Fruit fly (Drosophila melanogaster) whole organism, embryonic: ENCODE measurements around the gene kraken.

Experiments
- CG11398 ChIP-seq: fragments of 200-800 bp; sonication (Bioruptor generic); optimal IDR thresholded peaks from 2 replicates; lab custom pipeline; 2016; ENCODE audit warnings: missing biosample characterization, missing genetic modification characterization
- CG11696 ChIP-seq: fragments of 200-800 bp; sonication (Bioruptor generic); IDR thresholded peaks from 2 replicates; pipeline ENCODE4 v1.3.6; 2022; ENCODE audit warnings: missing biosample characterization, missing genetic modification characterization
- CG11723 ChIP-seq: fragments of 200-800 bp; sonication (Bioruptor generic); optimal IDR thresholded peaks from 2 replicates; lab custom pipeline; 2017; ENCODE audit warnings: missing biosample characterization, mild to moderate bottlenecking, missing genetic modification characterization
- CG15479 ChIP-seq: fragments of 200-800 bp; sonication (Bioruptor generic); optimal IDR thresholded peaks from 3 replicates; lab custom pipeline; 2019; ENCODE audit warnings: missing biosample characterization, mild to moderate bottlenecking, missing genetic modification characterization, moderate library complexity
- CG16863 ChIP-seq: fragments of 200-800 bp; sonication (Bioruptor generic); optimal IDR thresholded peaks from 3 replicates; lab custom pipeline; 2016; ENCODE audit warnings: missing biosample characterization, missing genetic modification characterization
- CG17328 ChIP-seq: fragments of 200-800 bp; sonication (Bioruptor generic); IDR thresholded peaks from 2 replicates; pipeline ENCODE4 v1.3.6; 2022; ENCODE audit warnings: missing biosample characterization, missing genetic modification characterization
- CG18476 ChIP-seq: fragments of 200-800 bp; sonication (Bioruptor generic); optimal IDR thresholded peaks from 2 replicates; lab custom pipeline; 2016; ENCODE audit warnings: missing biosample characterization, mild to moderate bottlenecking, missing genetic modification characterization
- CG30020 ChIP-seq: fragments of 200-800 bp; optimal IDR thresholded peaks from 2 replicates; lab custom pipeline; 2019; ENCODE audit warnings: missing biosample characterization, mild to moderate bottlenecking, missing genetic modification characterization, moderate library complexity
- CG3065 ChIP-seq: fragments of 200-800 bp; sonication (Bioruptor generic); optimal IDR thresholded peaks from 2 replicates; lab custom pipeline; 2016; ENCODE audit warnings: missing biosample characterization, missing genetic modification characterization
- CG31224 ChIP-seq: fragments of 200-800 bp; sonication (Bioruptor generic); IDR thresholded peaks from 2 replicates; pipeline ENCODE4 v1.3.6; 2022; ENCODE audit warnings: missing biosample characterization, missing genetic modification characterization
- CG3726 ChIP-seq: fragments of 200-800 bp; sonication (Bioruptor generic); IDR thresholded peaks from 3 replicates; pipeline ENCODE4, ENCODE4 v1.3.6; 2022; ENCODE audit warnings: missing biosample characterization, missing genetic modification characterization
- CG7556 ChIP-seq: fragments of 200-800 bp; sonication (Bioruptor generic); optimal IDR thresholded peaks from 2 replicates; lab custom pipeline; 2017; ENCODE audit warnings: missing biosample characterization, mild to moderate bottlenecking, missing genetic modification characterization
- CG8290 ChIP-seq, 3 experiments: fragments of 200-800 bp; sonication (Bioruptor generic); optimal IDR thresholded peaks; 2 replicates each; lab custom pipeline; 2016 to 2019; ENCODE audit warnings: missing biosample characterization in 3 of 3, missing genetic modification characterization in 3 of 3, mild to moderate bottlenecking in 2 of 3, moderate library complexity in 1 of 3
- CG8359 ChIP-seq: fragments of 200-800 bp; sonication (Bioruptor generic); optimal IDR thresholded peaks from 2 replicates; lab custom pipeline; 2017; ENCODE audit warnings: missing biosample characterization, mild to moderate bottlenecking, missing genetic modification characterization, borderline replicate concordance
- CG9609 ChIP-seq: fragments of 200-800 bp; sonication (Bioruptor generic); optimal IDR thresholded peaks from 3 replicates; lab custom pipeline; 2016; ENCODE audit warnings: missing biosample characterization, missing genetic modification characterization
- CG9727 ChIP-seq: fragments of 200-800 bp; sonication (Bioruptor generic); optimal IDR thresholded peaks from 3 replicates; lab custom pipeline; 2017; ENCODE audit warnings: missing biosample characterization, mild to moderate bottlenecking, missing genetic modification characterization
- Fer1 ChIP-seq: fragments of 200-800 bp; sonication (Bioruptor generic); optimal IDR thresholded peaks from 2 replicates; lab custom pipeline; 2017; ENCODE audit warnings: missing biosample characterization, mild to moderate bottlenecking, missing genetic modification characterization
- H15 ChIP-seq: fragments of 200-800 bp; sonication (Bioruptor generic); IDR thresholded peaks from 3 replicates; pipeline ENCODE4 v1.3.6; 2022; ENCODE audit warnings: missing biosample characterization, missing genetic modification characterization
- MTF-1 ChIP-seq: fragments of 200-800 bp; sonication (Bioruptor generic); optimal IDR thresholded peaks from 2 replicates; lab custom pipeline; 2018; ENCODE audit warnings: missing biosample characterization, mild to moderate bottlenecking, missing genetic modification characterization, borderline replicate concordance
- Med ChIP-seq: fragments of 200-800 bp; sonication (Bioruptor generic); peaks from one replicate; lab custom pipeline; 2016; ENCODE audit warnings: missing biosample characterization, missing genetic modification characterization, mild to moderate bottlenecking, inconsistent platforms, moderate library complexity
- Myb ChIP-seq: fragments of 200-800 bp; sonication (Bioruptor generic); optimal IDR thresholded peaks from 2 replicates; lab custom pipeline; 2016; ENCODE audit warnings: missing biosample characterization, missing genetic modification characterization
- Nf-YA ChIP-seq: fragments of 200-800 bp; sonication (Bioruptor generic); IDR thresholded peaks from 2 replicates; pipeline ENCODE4 v1.3.6; 2022; ENCODE audit warnings: missing biosample characterization, missing genetic modification characterization
- Sox100B ChIP-seq: fragments of 200-800 bp; sonication (Bioruptor generic); optimal IDR thresholded peaks from 3 replicates; lab custom pipeline; 2018; ENCODE audit warnings: missing biosample characterization, mild to moderate bottlenecking, missing genetic modification characterization
- Sry-β ChIP-seq: fragments of 200-800 bp; sonication (Bioruptor generic); optimal IDR thresholded peaks from 2 replicates; lab custom pipeline; 2018; ENCODE audit warnings: missing biosample characterization, mild to moderate bottlenecking, missing genetic modification characterization, moderate library complexity
- Ssrp ChIP-seq: fragments of 200-800 bp; sonication (Bioruptor generic); optimal IDR thresholded peaks from 2 replicates; lab custom pipeline; 2018; ENCODE audit warnings: missing biosample characterization, mild to moderate bottlenecking, missing genetic modification characterization, moderate library complexity
- Stat92E ChIP-seq, 3 experiments: fragments of >200 bp in 2 of 3; fragments of 200-800 bp in 1 of 3; sonication (Bioruptor generic) in 1 of 3; optimal IDR thresholded peaks; 2 replicates each; lab custom pipeline; 2017 to 2019; ENCODE audit warnings: missing biosample characterization in 3 of 3, missing genetic modification characterization in 3 of 3, mild to moderate bottlenecking in 1 of 3, moderate library complexity in 1 of 3
- ab ChIP-seq: fragments of 200-800 bp; sonication (Bioruptor generic); optimal IDR thresholded peaks from 2 replicates; lab custom pipeline; 2016; ENCODE audit warnings: missing biosample characterization, missing genetic modification characterization
- ara ChIP-seq: fragments of 200-800 bp; sonication (Bioruptor generic); IDR thresholded peaks from 2 replicates; pipeline ENCODE4 v1.3.6; 2022; ENCODE audit warnings: missing biosample characterization, missing genetic modification characterization
- ase ChIP-seq: fragments of 200-800 bp; sonication (Bioruptor generic); IDR thresholded peaks from 3 replicates; pipeline ENCODE4 v1.3.6; 2022; ENCODE audit warnings: missing biosample characterization, missing genetic modification characterization
- bbx ChIP-seq: fragments of 200-800 bp; sonication (Bioruptor generic); IDR thresholded peaks from 2 replicates; pipeline ENCODE4 v1.3.6; 2022; ENCODE audit warnings: missing biosample characterization, missing genetic modification characterization; ENCODE audit not compliant: partially characterized antibody
- caup ChIP-seq: fragments of 200-800 bp; sonication (Bioruptor generic); optimal IDR thresholded peaks from 3 replicates; lab custom pipeline; 2017; ENCODE audit warnings: missing biosample characterization, mild to moderate bottlenecking, missing genetic modification characterization, moderate library complexity; ENCODE audit not compliant: severe bottlenecking
- cg ChIP-seq: fragments of 200-800 bp; sonication (Bioruptor generic); optimal IDR thresholded peaks from 3 replicates; lab custom pipeline; 2019; ENCODE audit warnings: missing biosample characterization, mild to moderate bottlenecking, missing genetic modification characterization, moderate library complexity
- corto ChIP-seq: fragments of 200-800 bp; sonication (Bioruptor generic); optimal IDR thresholded peaks from 2 replicates; lab custom pipeline; 2016; ENCODE audit warnings: missing biosample characterization, mild to moderate bottlenecking, missing genetic modification characterization, moderate library complexity
- croc ChIP-seq: fragments of 200-800 bp; sonication (Bioruptor generic); conservative IDR thresholded peaks from 3 replicates; pipeline ENCODE4 v1.3.6; 2022; ENCODE audit warnings: missing biosample characterization, missing genetic modification characterization
- exex ChIP-seq: fragments of 200-800 bp; sonication (Bioruptor generic); optimal IDR thresholded peaks from 4 replicates; lab custom pipeline; 2018; ENCODE audit warnings: missing biosample characterization, mild to moderate bottlenecking, missing genetic modification characterization, moderate library complexity
- gsb-n ChIP-seq: fragments of 200-800 bp; sonication (Bioruptor generic); optimal IDR thresholded peaks from 3 replicates; lab custom pipeline; 2018; ENCODE audit warnings: missing biosample characterization, mild to moderate bottlenecking, missing genetic modification characterization
- hb ChIP-seq: fragments of 200-800 bp; sonication (Bioruptor generic); IDR thresholded peaks from 3 replicates; pipeline ENCODE4 v1.3.6; 2022; ENCODE audit warnings: missing biosample characterization, missing genetic modification characterization; ENCODE audit not compliant: partially characterized antibody
- hkb ChIP-seq, 2 experiments: fragments of 200-800 bp in 1 of 2; fragments of >200 bp in 1 of 2; sonication (Bioruptor generic) in 1 of 2; IDR thresholded peaks in 1 of 2; optimal IDR thresholded peaks in 1 of 2; 2 replicates each; pipeline versions ENCODE4 v1.3.6 to Lab custom; 2017 to 2022; ENCODE audit warnings: missing biosample characterization in 1 of 2, missing genetic modification characterization in 1 of 2
- insv ChIP-seq, 2 experiments: fragments of 200-800 bp; sonication (Bioruptor generic); optimal IDR thresholded peaks; 3 replicates each; lab custom pipeline; 2016 to 2018; ENCODE audit warnings: missing biosample characterization in 2 of 2, missing genetic modification characterization in 2 of 2
- pita ChIP-seq: fragments of 200-800 bp; sonication (Bioruptor generic); optimal IDR thresholded peaks from 2 replicates; lab custom pipeline; 2017; ENCODE audit warnings: missing biosample characterization, mild to moderate bottlenecking, missing genetic modification characterization
- prd ChIP-seq, 3 experiments: fragments of >200 bp in 2 of 3; fragments of 200-800 bp in 1 of 3; sonication (Bioruptor generic) in 1 of 3; optimal IDR thresholded peaks in 2 of 3; IDR thresholded peaks in 1 of 3; 2 replicates in 2 of 3; 3 replicates in 1 of 3; pipeline versions ENCODE4 v1.3.6 to Lab custom; 2017 to 2022; ENCODE audit warnings: missing biosample characterization in 1 of 3, missing genetic modification characterization in 1 of 3
- ranshi ChIP-seq: fragments of 200-800 bp; sonication (Bioruptor generic); IDR thresholded peaks from 2 replicates; pipeline ENCODE4 v1.3.6; 2022; ENCODE audit warnings: missing biosample characterization, missing genetic modification characterization
- seq ChIP-seq: fragments of 200-800 bp; sonication (Bioruptor generic); IDR thresholded peaks from 2 replicates; pipeline ENCODE4 v1.3.6; 2022; ENCODE audit warnings: missing biosample characterization, missing genetic modification characterization
- so ChIP-seq: fragments of 200-800 bp; sonication (Bioruptor generic); IDR thresholded peaks from 3 replicates; pipeline ENCODE4 v1.3.6; 2022; ENCODE audit warnings: missing biosample characterization, missing genetic modification characterization
- wor ChIP-seq: fragments of 200-800 bp; sonication (Bioruptor generic); IDR thresholded peaks from 2 replicates; pipeline ENCODE4 v1.3.6; 2022; ENCODE audit warnings: missing biosample characterization, missing genetic modification characterization
- zfh1 ChIP-seq: fragments of 200-800 bp; sonication (Bioruptor generic); IDR thresholded peaks from 3 replicates; pipeline ENCODE4 v1.3.6; 2022; ENCODE audit warnings: missing biosample characterization, missing genetic modification characterization

kraken gene

DNA sequence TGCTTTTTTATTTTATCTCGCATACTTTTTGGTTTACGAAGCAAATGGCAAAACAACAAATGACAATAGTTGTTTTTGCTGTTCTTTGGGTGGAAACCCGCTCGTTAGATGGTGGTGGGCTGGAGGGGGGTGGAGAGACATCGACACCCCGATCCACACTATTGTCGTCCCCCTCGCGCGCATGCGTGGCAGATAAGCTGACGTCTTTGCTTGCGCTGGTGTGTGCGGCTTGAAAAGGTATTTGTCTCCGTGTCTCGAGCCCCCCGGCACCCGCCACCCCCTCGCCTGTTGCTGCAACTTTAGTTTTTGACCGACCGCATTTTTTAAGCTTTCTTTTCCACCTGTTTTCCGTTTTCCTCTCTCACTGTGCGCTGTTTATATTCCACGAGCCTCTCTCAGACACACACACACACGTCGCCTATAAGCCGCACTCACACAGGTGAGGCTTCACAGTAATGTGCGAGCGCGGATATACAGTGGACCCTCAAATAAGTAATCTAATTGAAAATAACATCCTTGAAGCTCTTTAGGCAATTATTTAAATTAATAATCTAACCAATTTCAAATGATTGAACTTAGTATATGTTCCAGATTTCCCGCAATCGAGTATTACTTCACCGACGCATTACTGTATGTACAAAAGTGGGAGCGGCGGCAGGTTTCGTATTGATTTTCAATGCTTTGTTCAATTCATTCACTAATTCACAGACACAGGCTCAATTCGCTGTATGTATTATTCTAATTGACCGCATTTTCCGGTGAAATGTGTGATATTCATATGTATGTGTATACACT lies 14.6 kb downstream of the kraken start (continued):
- TF ChIP-seq CG11723 (peak; percentile 80), CG7556 (peak; percentile 90), CG8290 (GFP tag; optimal IDR thresholded peaks at IDR 0.05; lab: Kevin White, UChicago) (peak; percentile 88), CG8290 (tag; optimal IDR thresholded peaks at IDR 0.05; lab: Kevin White, UChicago) (peak; percentile 26 to 98), cg (GFP tag; lab: Kevin White, UChicago) (peak; percentile 90), CG9727 (peak; percentile 91), Ssrp (tag; lab: Kevin White, UChicago) (peak; percentile 90), ab (GFP tag; lab: Kevin White, UChicago) (peak; percentile 72), ara (GFP tag; lab: Robert Waterston, UW) (peak; percentile 95), pita (no peak), CG30020 (tag; lab: Kevin White, UChicago) (peak; percentile 60), Myb (peak; percentile 65), CG17328 (GFP tag; lab: Robert Waterston, UW) (peak; percentile 95), corto (GFP tag; lab: Kevin White, UChicago) (peak; percentile 89), Fer1 (GFP tag; lab: Kevin White, UChicago) (peak; percentile 92), MTF-1 (GFP tag; lab: Kevin White, UChicago) (peak; percentile 85), so (peak; percentile 93), CG11696 (GFP tag; lab: Robert Waterston, UW) (peak; percentile 88), CG8359 (GFP tag; lab: Kevin White, UChicago) (peak; percentile 52), bbx (GFP tag; lab: Robert Waterston, UW) (no peak; the same call in 1 of the 2 replicates), ranshi (GFP tag; lab: Robert Waterston, UW) (peak; percentile 94), insv (GFP tag; optimal IDR thresholded peaks at IDR 0.05; lab: Kevin White, UChicago) (peak in 1 of 2 experiments; percentile 18), gsb-n (tag; lab: Kevin White, UChicago) (peak; percentile 87), hkb (optimal IDR thresholded peaks at IDR 0.05; lab: Kevin White, UChicago) (no peak), hkb (GFP tag; IDR thresholded peaks at IDR 0.05; lab: Robert Waterston, UW) (peak; percentile 96), CG31224 (GFP tag; lab: Robert Waterston, UW) (peak; percentile 90), CG9609 (GFP tag; lab: Kevin White, UChicago) (peak; percentile 78), hb (no peak), CG15479 (GFP tag; lab: Kevin White, UChicago) (no peak), Med (GFP tag; lab: Kevin White, UChicago) (peak; percentile 99), seq (peak; percentile 95), CG16863 (GFP tag; lab: Kevin White, UChicago) (peak; percentile 90), Sox100B (GFP tag; lab: Kevin White, UChicago) (peak; percentile 85), zfh1 (GFP tag; lab: Robert Waterston, UW) (peak; percentile 96), CG11398 (GFP tag; lab: Kevin White, UChicago) (peak; percentile 80), ase (peak; percentile 94), caup (peak; percentile 93), CG3065 (GFP tag; lab: Kevin White, UChicago) (peak; percentile 62), exex (peak; percentile 69), wor (GFP tag; lab: Robert Waterston, UW) (peak; percentile 84), croc (GFP tag; lab: Robert Waterston, UW) (peak; percentile 85), Sry-β (GFP tag; lab: Kevin White, UChicago) (peak; percentile 4), H15 (GFP tag; lab: Robert Waterston, UW) (peak; percentile 95), CG18476 (peak; percentile 83), Nf-YA (GFP tag; lab: Robert Waterston, UW) (peak; percentile 88), prd (optimal IDR thresholded peaks at IDR 0.05; lab: Kevin White, UChicago) (no peak), prd (GFP tag; IDR thresholded peaks at IDR 0.05; lab: Robert Waterston, UW) (peak; percentile 97), Stat92E (GFP tag; optimal IDR thresholded peaks at IDR 0.05; lab: Kevin White, UChicago) (peak in 1 of 3 experiments; percentile 66), CG3726 (GFP tag; lab: Robert Waterston, UW) (peak; percentile 88)
